Worm (Caenorhabditis elegans) whole organism, early embryonic: ENCODE measurements around the gene Y49E10.4.
"Not testable (repeated sequence)": the region's sequence is repeated elsewhere in the genome, so short reads cannot be mapped to it uniquely, and the experiment has no call there.

ENCODE experiments used
- B0310.2 ChIP-seq: sonication (generic microtip); optimal IDR thresholded peaks from 2 replicates; lab custom pipeline; 2016; ENCODE audit warnings: mild to moderate bottlenecking, missing genetic modification characterization, missing compliant biosample characterization
- F13C5.2 ChIP-seq: sonication (generic microtip); optimal IDR thresholded peaks from 2 replicates; lab custom pipeline; 2017; ENCODE audit warnings: mild to moderate bottlenecking, missing genetic modification characterization, inconsistent platforms, missing compliant biosample characterization
- aly-1 ChIP-seq: sonication (generic microtip); optimal IDR thresholded peaks from 2 replicates; lab custom pipeline; 2016; ENCODE audit warnings: missing genetic modification characterization, missing compliant biosample characterization
- ama-1 ChIP-seq: fragments of 150-350 bp; optimal IDR thresholded peaks from 2 replicates; lab custom pipeline; 2014
- ceh-13 ChIP-seq: fragments of 200-800 bp; sonication (Bioruptor generic); optimal IDR thresholded peaks from 2 replicates; lab custom pipeline; 2018; ENCODE audit warnings: mild to moderate bottlenecking, missing genetic modification characterization, missing compliant biosample characterization
- ceh-36 ChIP-seq: sonication (generic microtip); optimal IDR thresholded peaks from 2 replicates; lab custom pipeline; 2016; ENCODE audit warnings: missing genetic modification characterization, inconsistent platforms, missing compliant biosample characterization
- ets-7 ChIP-seq: sonication (generic microtip); optimal IDR thresholded peaks from 2 replicates; lab custom pipeline; 2016; ENCODE audit warnings: missing genotype, missing genetic modification characterization, missing compliant biosample characterization
- flt-1 ChIP-seq: fragments of 200-800 bp; sonication (Bioruptor generic); IDR thresholded peaks from 2 replicates; pipeline ENCODE4 v1.3.6; 2022; ENCODE audit warnings: missing genetic modification characterization, missing compliant biosample characterization
- hmbx-1 ChIP-seq: sonication (generic microtip); optimal IDR thresholded peaks from 2 replicates; lab custom pipeline; 2016; ENCODE audit warnings: mild to moderate bottlenecking, missing genetic modification characterization, missing compliant biosample characterization
- hmg-4 ChIP-seq: fragments of 200-800 bp; sonication (Bioruptor generic); optimal IDR thresholded peaks from 2 replicates; lab custom pipeline; 2018; ENCODE audit warnings: mild to moderate bottlenecking, missing genetic modification characterization, missing compliant biosample characterization
- hnd-1 ChIP-seq: sonication (generic microtip); optimal IDR thresholded peaks from 2 replicates; lab custom pipeline; 2016; ENCODE audit warnings: missing genetic modification characterization, missing compliant biosample characterization
- pes-1 ChIP-seq: fragments of 200-800 bp; sonication (Bioruptor generic); IDR thresholded peaks from 2 replicates; pipeline ENCODE4 v1.3.6; 2022; ENCODE audit warnings: missing genetic modification reagents, missing genetic modification characterization, missing compliant biosample characterization
- scrt-1 ChIP-seq: fragments of 200-800 bp; sonication (Bioruptor generic); IDR thresholded peaks from 2 replicates; pipeline ENCODE4 v1.3.6; 2022; ENCODE audit warnings: missing genetic modification characterization, missing compliant biosample characterization
- sea-1 ChIP-seq: fragments of 200-800 bp; sonication (Bioruptor generic); conservative IDR thresholded peaks from 2 replicates; pipeline ENCODE4 v1.3.6; 2022; ENCODE audit warnings: missing genetic modification characterization, missing compliant biosample characterization
- tbx-11 ChIP-seq: fragments of 200-800 bp; sonication (Bioruptor generic); IDR thresholded peaks from 2 replicates; pipeline ENCODE4 v1.3.6; 2022; ENCODE audit warnings: missing genetic modification characterization, missing compliant biosample characterization
- tbx-37 ChIP-seq: fragments of 200-800 bp; sonication (Bioruptor generic); conservative IDR thresholded peaks from 2 replicates; pipeline ENCODE4 v1.3.6; 2022; ENCODE audit warnings: missing genetic modification reagents, missing genetic modification characterization, missing compliant biosample characterization
- tra-4 ChIP-seq: sonication (generic microtip); optimal IDR thresholded peaks from 2 replicates; lab custom pipeline; 2017; ENCODE audit warnings: missing genetic modification characterization, missing compliant biosample characterization

Gene Y49E10.4

ce11 chrIII:12386597-12386996, 3.0 kb upstream of the Y49E10.4 start, which contains the start of gene Y49E10.30:
TSS of gene Y49E10.30 (plus strand) at chrIII:12386897.
- TF ChIP-seq hmg-4 (GFP tag; lab: Kevin White, UChicago); pes-1 (GFP tag; lab: Robert Waterston, UW); tbx-37 (GFP tag; lab: Robert Waterston, UW): not testable (repeated sequence)

ce11 chrIII:12377198-12377662, 6.4 kb downstream of the Y49E10.4 start, which contains the start of gene pph-4.2:
TSS of gene pph-4.2 (minus strand) at chrIII:12377248.
- TF ChIP-seq tbx-11 (GFP tag; lab: Robert Waterston, UW) (no peak), ama-1 (lab: Kevin White, UChicago) (no peak), flt-1 (no peak), hmg-4 (GFP tag; lab: Kevin White, UChicago) (no peak), ceh-36 (tag; lab: Kevin White, UChicago) (no peak), B0310.2 (tag; lab: Kevin White, UChicago) (no peak), aly-1 (tag; lab: Kevin White, UChicago) (no peak), hnd-1 (tag; lab: Kevin White, UChicago) (no peak), tra-4 (tag; lab: Kevin White, UChicago) (no peak), ets-7 (no peak), tbx-37 (GFP tag; lab: Robert Waterston, UW) (no peak)

- no peak for TF ChIP-seq aly-1 (tag; lab: Kevin White, UChicago)
- TF ChIP-seq sea-1 = no peak
- TF ChIP-seq F13C5.2 = no peak
- no peak for TF ChIP-seq pes-1 (GFP tag; lab: Robert Waterston, UW)
- TF ChIP-seq tra-4 (tag; lab: Kevin White, UChicago) = no peak
- no peak for TF ChIP-seq tbx-11 (GFP tag; lab: Robert Waterston, UW)
- no peak for TF ChIP-seq flt-1
- no peak for TF ChIP-seq scrt-1 (GFP tag; lab: Robert Waterston, UW)
- no peak for TF ChIP-seq hnd-1 (tag; lab: Kevin White, UChicago)
- TF ChIP-seq ceh-13 = no peak
- TF ChIP-seq tbx-37 (GFP tag; lab: Robert Waterston, UW) = no peak
- no peak for TF ChIP-seq ama-1 (lab: Kevin White, UChicago)
Measured at ce11 chrIII:12375614-12376013, 8.0 kb downstream of the Y49E10.4 start.

ce11 chrIII:12373807-12374266, 9.8 kb downstream of the Y49E10.4 start, which contains the start of gene glrx-5:
TSS of gene glrx-5 (minus strand) at chrIII:12373857.
- TF ChIP-seq flt-1 = no peak
- TF ChIP-seq ets-7 = no peak
- no peak for TF ChIP-seq pes-1 (GFP tag; lab: Robert Waterston, UW)
- no peak for TF ChIP-seq ama-1 (lab: Kevin White, UChicago)
- TF ChIP-seq hmbx-1 (tag; lab: Kevin White, UChicago) = no peak
- no peak for TF ChIP-seq ceh-36 (tag; lab: Kevin White, UChicago)
- no peak for TF ChIP-seq aly-1 (tag; lab: Kevin White, UChicago)
- no peak for TF ChIP-seq B0310.2 (tag; lab: Kevin White, UChicago)
- TF ChIP-seq ceh-13 = no peak
- no peak for TF ChIP-seq scrt-1 (GFP tag; lab: Robert Waterston, UW)
- no peak for TF ChIP-seq sea-1
- TF ChIP-seq hnd-1 (tag; lab: Kevin White, UChicago) = no peak
- TF ChIP-seq tbx-11 (GFP tag; lab: Robert Waterston, UW) = no peak
- TF ChIP-seq tbx-37 (GFP tag; lab: Robert Waterston, UW) = no peak
- no peak for TF ChIP-seq hmg-4 (GFP tag; lab: Kevin White, UChicago)
- no peak for TF ChIP-seq F13C5.2
- no peak for TF ChIP-seq tra-4 (tag; lab: Kevin White, UChicago)

- TF ChIP-seq flt-1 (no peak), ceh-36 (tag; lab: Kevin White, UChicago) (no peak)
Measured at ce11 chrIII:12373306-12373705, 10.3 kb downstream of the Y49E10.4 start.

ce11 chrIII:12372080-12373065, 11.2 kb downstream of the Y49E10.4 start:
- TF ChIP-seq tbx-37 (GFP tag; lab: Robert Waterston, UW) = no peak
- no peak for TF ChIP-seq scrt-1 (GFP tag; lab: Robert Waterston, UW)
- TF ChIP-seq ceh-36 (tag; lab: Kevin White, UChicago) = no peak
- no peak for TF ChIP-seq tbx-11 (GFP tag; lab: Robert Waterston, UW)
- TF ChIP-seq hmg-4 (GFP tag; lab: Kevin White, UChicago) = no peak
- no peak for TF ChIP-seq hnd-1 (tag; lab: Kevin White, UChicago)
- TF ChIP-seq flt-1 = no peak
- no peak for TF ChIP-seq ets-7
- TF ChIP-seq hmbx-1 (tag; lab: Kevin White, UChicago) = no peak

- TF ChIP-seq ceh-13 (no peak), pes-1 (GFP tag; lab: Robert Waterston, UW) (no peak), hnd-1 (tag; lab: Kevin White, UChicago) (no peak), tbx-11 (GFP tag; lab: Robert Waterston, UW) (no peak), sea-1 (no peak), ceh-36 (tag; lab: Kevin White, UChicago) (no peak), hmbx-1 (tag; lab: Kevin White, UChicago) (no peak), hmg-4 (GFP tag; lab: Kevin White, UChicago) (no peak), B0310.2 (tag; lab: Kevin White, UChicago) (no peak), ets-7 (no peak), flt-1 (no peak)
Measured at ce11 chrIII:12370011-12370506, 13.6 kb downstream of the Y49E10.4 start, which contains the start of gene rpt-6. TSS of gene rpt-6 (plus strand) at chrIII:12370456.
